Worm (Caenorhabditis elegans): ENCODE data around the gene clp-6.

- TF ChIP-seq nhr-12 (tag; optimal IDR thresholded peaks at IDR 0.05), result no peak
- TF ChIP-seq sem-2 (GFP tag; optimal IDR thresholded peaks at IDR 0.05), result no peak
- TF ChIP-seq ces-1 (GFP tag; optimal IDR thresholded peaks at IDR 0.05), result no peak
- TF ChIP-seq M03D4.4 (tag; optimal IDR thresholded peaks at IDR 0.05), result no peak
- no peak for TF ChIP-seq nhr-28 (tag; optimal IDR thresholded peaks at IDR 0.05)
- no peak for TF ChIP-seq ceh-83 (GFP tag; optimal IDR thresholded peaks at IDR 0.05)
- TF ChIP-seq blmp-1 (tag; optimal IDR thresholded peaks at IDR 0.05), result no peak
- TF ChIP-seq elt-1 (tag; optimal IDR thresholded peaks at IDR 0.05; ENCODE audit: borderline replicate concordance, insufficient read depth), result no peak
- no peak for TF ChIP-seq pha-4 (tag; optimal IDR thresholded peaks at IDR 0.05)
- TF ChIP-seq lsy-2 (tag; optimal IDR thresholded peaks at IDR 0.05), result no peak
- no peak for TF ChIP-seq lin-13 (tag; optimal IDR thresholded peaks at IDR 0.05)
- no peak for TF ChIP-seq nhr-76 (tag; optimal IDR thresholded peaks at IDR 0.05)
- no peak for TF ChIP-seq ceh-39 (tag; optimal IDR thresholded peaks at IDR 0.05)
Observed at ce11 chrIV:1435159-1435558, 320 bp upstream of the clp-6 start.

Data from whole organism, mixed stage, embryonic.